Fruit fly (Drosophila melanogaster) whole organism, embryonic: ENCODE measurements around the gene CG5644.

ENCODE experiments used
- Abd-B ChIP-seq: fragments of 200-800 bp; sonication (Bioruptor generic); optimal IDR thresholded peaks from 2 replicates; lab custom pipeline; 2018; ENCODE audit warnings: missing biosample characterization, mild to moderate bottlenecking, missing genetic modification characterization, moderate library complexity
- Asciz ChIP-seq: fragments of 200-800 bp; sonication (Bioruptor generic); optimal IDR thresholded peaks from 2 replicates; lab custom pipeline; 2017; ENCODE audit warnings: missing biosample characterization, mild to moderate bottlenecking, missing genetic modification characterization, missing genetic modification reagents
- Bdp1 ChIP-seq: fragments of 200-800 bp; sonication (Bioruptor generic); optimal IDR thresholded peaks from 3 replicates; lab custom pipeline; 2016; ENCODE audit warnings: missing biosample characterization, missing genetic modification characterization
- CG11504 ChIP-seq: fragments of 200-800 bp; sonication (Bioruptor generic); optimal IDR thresholded peaks from 3 replicates; lab custom pipeline; 2019; ENCODE audit warnings: missing biosample characterization, mild to moderate bottlenecking, missing genetic modification characterization, moderate library complexity
- CG12104 ChIP-seq: fragments of 200-800 bp; sonication (Bioruptor generic); optimal IDR thresholded peaks from 3 replicates; lab custom pipeline; 2016; ENCODE audit warnings: missing biosample characterization, missing genetic modification characterization
- CG13287 ChIP-seq: fragments of 200-800 bp; sonication (Bioruptor generic); IDR thresholded peaks from 2 replicates; pipeline ENCODE4 v1.3.6; 2022; ENCODE audit warnings: missing biosample characterization, missing genetic modification characterization; ENCODE audit not compliant: partially characterized antibody
- CG1529 ChIP-seq: fragments of 200-800 bp; sonication (Bioruptor generic); optimal IDR thresholded peaks from 3 replicates; lab custom pipeline; 2018; ENCODE audit warnings: missing biosample characterization, missing genetic modification characterization
- CG16779 ChIP-seq: fragments of 200-800 bp; sonication (Bioruptor generic); IDR thresholded peaks from 2 replicates; pipeline ENCODE4 v1.3.6; 2022; ENCODE audit warnings: missing biosample characterization, missing genetic modification characterization
- CG16815 ChIP-seq: fragments of 200-800 bp; sonication (Bioruptor generic); optimal IDR thresholded peaks from 3 replicates; lab custom pipeline; 2017; ENCODE audit warnings: missing biosample characterization, mild to moderate bottlenecking, missing genetic modification characterization
- CG2199 ChIP-seq: fragments of 200-800 bp; sonication (Bioruptor generic); IDR thresholded peaks from 3 replicates; pipeline ENCODE4 v1.3.6; 2022; ENCODE audit warnings: missing biosample characterization, missing genetic modification characterization
- CG2202 ChIP-seq: fragments of 200-800 bp; sonication (Bioruptor generic); optimal IDR thresholded peaks from 2 replicates; lab custom pipeline; 2018; ENCODE audit warnings: missing biosample characterization, mild to moderate bottlenecking, missing genetic modification characterization
- CG34224 ChIP-seq: fragments of 200-800 bp; sonication (Bioruptor generic); IDR thresholded peaks from 3 replicates; pipeline ENCODE4 v1.3.6; 2022; ENCODE audit warnings: missing biosample characterization, missing genetic modification characterization; ENCODE audit not compliant: partially characterized antibody
- CG6272 ChIP-seq: fragments of 200-800 bp; sonication (Bioruptor generic); IDR thresholded peaks from 2 replicates; pipeline ENCODE4 v1.3.6; 2022; ENCODE audit warnings: missing biosample characterization, missing genetic modification characterization
- CG7357 ChIP-seq: fragments of 200-800 bp; sonication (Bioruptor generic); IDR thresholded peaks from 3 replicates; pipeline ENCODE4 v1.3.6; 2022; ENCODE audit warnings: missing biosample characterization, missing genetic modification characterization
- CG7928 ChIP-seq: fragments of 200-800 bp; sonication (Bioruptor generic); optimal IDR thresholded peaks from 2 replicates; lab custom pipeline; 2017; ENCODE audit warnings: missing biosample characterization, mild to moderate bottlenecking, missing genetic modification characterization
- CG7963 ChIP-seq: fragments of 200-800 bp; sonication (Bioruptor generic); IDR thresholded peaks from 3 replicates; pipeline ENCODE4 v1.3.6; 2022; ENCODE audit warnings: missing biosample characterization, missing genetic modification characterization; ENCODE audit not compliant: partially characterized antibody
- CG9609 ChIP-seq: fragments of 200-800 bp; sonication (Bioruptor generic); optimal IDR thresholded peaks from 3 replicates; lab custom pipeline; 2016; ENCODE audit warnings: missing biosample characterization, missing genetic modification characterization
- CoRest ChIP-seq: fragments of 200-800 bp; sonication (Bioruptor generic); optimal IDR thresholded peaks from 3 replicates; lab custom pipeline; 2018; ENCODE audit warnings: missing biosample characterization, mild to moderate bottlenecking, missing genetic modification characterization, moderate library complexity
- D19B ChIP-seq: fragments of 200-800 bp; sonication (Bioruptor generic); optimal IDR thresholded peaks from 2 replicates; lab custom pipeline; 2017; ENCODE audit warnings: missing biosample characterization, mild to moderate bottlenecking, missing genetic modification characterization
- Dll ChIP-seq: fragments of 200-800 bp; sonication (Bioruptor generic); IDR thresholded peaks from 4 replicates; pipeline ENCODE4 v1.3.6; 2022; ENCODE audit warnings: missing biosample characterization, missing genetic modification characterization; ENCODE audit not compliant: partially characterized antibody
- Fer1 ChIP-seq: fragments of 200-800 bp; sonication (Bioruptor generic); optimal IDR thresholded peaks from 2 replicates; lab custom pipeline; 2017; ENCODE audit warnings: missing biosample characterization, mild to moderate bottlenecking, missing genetic modification characterization
- H15 ChIP-seq: fragments of 200-800 bp; sonication (Bioruptor generic); IDR thresholded peaks from 3 replicates; pipeline ENCODE4 v1.3.6; 2022; ENCODE audit warnings: missing biosample characterization, missing genetic modification characterization
- HHEX ChIP-seq: fragments of 200-800 bp; sonication (Bioruptor generic); optimal IDR thresholded peaks from 3 replicates; lab custom pipeline; 2017; ENCODE audit warnings: missing biosample characterization, mild to moderate bottlenecking, missing genetic modification characterization, missing genetic modification reagents
- Hr3 ChIP-seq: fragments of 200-800 bp; sonication (Bioruptor generic); optimal IDR thresholded peaks from 3 replicates; lab custom pipeline; 2016; ENCODE audit warnings: missing biosample characterization, missing genetic modification characterization
- Hsf ChIP-seq: fragments of 200-800 bp; sonication (Bioruptor generic); optimal IDR thresholded peaks from 3 replicates; lab custom pipeline; 2016; ENCODE audit warnings: missing biosample characterization, missing genetic modification characterization
- Max ChIP-seq: fragments of 200-800 bp; sonication (Bioruptor generic); optimal IDR thresholded peaks from 2 replicates; lab custom pipeline; 2016; ENCODE audit warnings: missing biosample characterization, mild to moderate bottlenecking, missing genetic modification characterization
- Med ChIP-seq: fragments of 200-800 bp; sonication (Bioruptor generic); peaks from one replicate; lab custom pipeline; 2016; ENCODE audit warnings: missing biosample characterization, missing genetic modification characterization, mild to moderate bottlenecking, inconsistent platforms, moderate library complexity
- Mes4 ChIP-seq: fragments of 200-800 bp; sonication (Bioruptor generic); optimal IDR thresholded peaks from 2 replicates; lab custom pipeline; 2016; ENCODE audit warnings: missing biosample characterization, missing genetic modification characterization
- Oli ChIP-seq: fragments of 200-800 bp; sonication (Bioruptor generic); optimal IDR thresholded peaks from 2 replicates; lab custom pipeline; 2018; ENCODE audit warnings: missing biosample characterization, mild to moderate bottlenecking, missing genetic modification characterization, moderate library complexity
- Pdp1 ChIP-seq, 2 experiments: fragments of 200-800 bp; sonication (Bioruptor generic); optimal IDR thresholded peaks; 3 replicates each; lab custom pipeline; 2016; ENCODE audit warnings: missing biosample characterization in 2 of 2, missing genetic modification characterization in 2 of 2, mild to moderate bottlenecking in 1 of 2, moderate library complexity in 1 of 2
- Ravus ChIP-seq: fragments of 200-800 bp; sonication (Bioruptor generic); IDR thresholded peaks from 2 replicates; pipeline ENCODE4 v1.3.6; 2022; ENCODE audit warnings: missing biosample characterization, missing genetic modification characterization
- aop ChIP-seq: fragments of 200-800 bp; sonication (Bioruptor generic); IDR thresholded peaks from 2 replicates; pipeline ENCODE4 v1.3.6; 2022; ENCODE audit warnings: missing biosample characterization, missing genetic modification characterization
- bcd ChIP-seq: fragments of 200-800 bp; sonication (Bioruptor generic); optimal IDR thresholded peaks from 2 replicates; lab custom pipeline; 2017; ENCODE audit warnings: missing biosample characterization, mild to moderate bottlenecking, missing genetic modification characterization
- chm ChIP-seq: fragments of 200-800 bp; sonication (Bioruptor generic); IDR thresholded peaks from 2 replicates; pipeline ENCODE4 v1.3.6; 2022; ENCODE audit warnings: missing biosample characterization, missing genetic modification characterization
- da ChIP-seq: fragments of 200-800 bp; sonication (Bioruptor generic); optimal IDR thresholded peaks from 2 replicates; lab custom pipeline; 2016; ENCODE audit warnings: missing biosample characterization, missing genetic modification characterization
- danr ChIP-seq: fragments of 200-800 bp; sonication (Bioruptor generic); IDR thresholded peaks from 2 replicates; pipeline ENCODE4 v1.3.6; 2022; ENCODE audit warnings: missing biosample characterization, missing genetic modification characterization
- dimm ChIP-seq: fragments of 200-800 bp; sonication (Bioruptor generic); IDR thresholded peaks from 2 replicates; pipeline ENCODE4 v1.3.6; 2022; ENCODE audit warnings: missing biosample characterization, missing genetic modification characterization
- disco-r ChIP-seq: fragments of 200-800 bp; sonication (Bioruptor generic); optimal IDR thresholded peaks from 2 replicates; lab custom pipeline; 2016; ENCODE audit warnings: missing biosample characterization, missing genetic modification characterization
- emc ChIP-seq: fragments of 200-800 bp; sonication (Bioruptor generic); optimal IDR thresholded peaks from 2 replicates; lab custom pipeline; 2016; ENCODE audit warnings: missing biosample characterization, missing genetic modification characterization
- esg ChIP-seq: fragments of 200-800 bp; sonication (Bioruptor generic); conservative IDR thresholded peaks from 2 replicates; pipeline ENCODE4 v1.3.6; 2022; ENCODE audit warnings: missing biosample characterization, missing genetic modification characterization
- gro ChIP-seq: fragments of 200-800 bp; sonication (Bioruptor generic); optimal IDR thresholded peaks from 2 replicates; lab custom pipeline; 2016; ENCODE audit warnings: missing biosample characterization, missing genetic modification characterization
- jing ChIP-seq: fragments of 200-800 bp; sonication (Bioruptor generic); optimal IDR thresholded peaks from 2 replicates; lab custom pipeline; 2018; ENCODE audit warnings: missing biosample characterization, mild to moderate bottlenecking, missing genetic modification characterization
- jumu ChIP-seq: fragments of 200-800 bp; sonication (Bioruptor generic); optimal IDR thresholded peaks from 3 replicates; lab custom pipeline; 2016; ENCODE audit warnings: missing biosample characterization, missing genetic modification characterization
- lov ChIP-seq, 2 experiments: fragments of 200-800 bp in 1 of 2; fragments of >200 bp in 1 of 2; sonication (Bioruptor generic) in 1 of 2; IDR thresholded peaks in 1 of 2; optimal IDR thresholded peaks in 1 of 2; 2 replicates in 1 of 2; 3 replicates in 1 of 2; pipeline versions ENCODE4 v1.3.6 to Lab custom; 2017 to 2022; ENCODE audit warnings: missing biosample characterization in 1 of 2, missing genetic modification characterization in 1 of 2
- maf-S ChIP-seq: fragments of 200-800 bp; sonication (Bioruptor generic); optimal IDR thresholded peaks from 2 replicates; lab custom pipeline; 2016; ENCODE audit warnings: missing biosample characterization, missing genetic modification characterization
- mld ChIP-seq: fragments of 200-800 bp; sonication (Bioruptor generic); IDR thresholded peaks from 3 replicates; pipeline ENCODE4 v1.3.6; 2022; ENCODE audit warnings: missing biosample characterization, missing genetic modification characterization; ENCODE audit not compliant: partially characterized antibody
- otp ChIP-seq: fragments of 200-800 bp; sonication (Bioruptor generic); IDR thresholded peaks from 3 replicates; pipeline ENCODE4, ENCODE4 v1.3.6; 2022; ENCODE audit warnings: missing biosample characterization, missing genetic modification characterization
- ro ChIP-seq: fragments of 200-800 bp; sonication (Bioruptor generic); IDR thresholded peaks from 2 replicates; pipeline ENCODE4 v1.3.6; 2022; ENCODE audit warnings: missing biosample characterization, missing genetic modification characterization
- row ChIP-seq: fragments of 200-800 bp; sonication (Bioruptor generic); IDR thresholded peaks from 3 replicates; pipeline ENCODE4 v1.3.6; 2022; ENCODE audit warnings: missing biosample characterization, missing genetic modification characterization
- sd ChIP-seq: fragments of 200-800 bp; sonication (Bioruptor generic); optimal IDR thresholded peaks from 3 replicates; lab custom pipeline; 2018; ENCODE audit warnings: missing biosample characterization, mild to moderate bottlenecking, missing genetic modification characterization, moderate library complexity
- tll ChIP-seq, 2 experiments: fragments of 200-800 bp in 1 of 2; fragments of >200 bp in 1 of 2; sonication (Bioruptor generic) in 1 of 2; optimal IDR thresholded peaks; 2 replicates each; lab custom pipeline; 2017 to 2019; ENCODE audit warnings: missing biosample characterization in 2 of 2, missing genetic modification characterization in 2 of 2, mild to moderate bottlenecking in 1 of 2, moderate library complexity in 1 of 2

The CG5644 gene

dm6 chr3L:8968437-8968836 lies 11.2 kb downstream of the CG5644 start, which contains the start of gene CG5026 (continued):
- TF ChIP-seq sd (no peak), CG2202 (tag; lab: Kevin White, UChicago) (no peak), CG6272 (GFP tag; lab: Robert Waterston, UW) (no peak), otp (no peak), bcd (GFP tag; lab: Kevin White, UChicago) (no peak), esg (GFP tag; lab: Robert Waterston, UW) (no peak), row (peak; percentile 34; the same call in 1 of the 3 replicates), Hsf (GFP tag; lab: Kevin White, UChicago) (no peak), dimm (GFP tag; lab: Robert Waterston, UW) (no peak), disco-r (GFP tag; lab: Kevin White, UChicago) (no peak), CG16779 (GFP tag; lab: Robert Waterston, UW) (no peak), jing (GFP tag; lab: Kevin White, UChicago) (no peak), CG7928 (GFP tag; lab: Kevin White, UChicago) (no peak), HHEX (GFP tag; lab: Kevin White, UChicago) (no peak), chm (GFP tag; lab: Robert Waterston, UW) (no peak), Med (GFP tag; lab: Kevin White, UChicago) (peak; percentile 81), Max (GFP tag; lab: Kevin White, UChicago) (no peak), tll (GFP tag; optimal IDR thresholded peaks at IDR 0.05; lab: Kevin White, UChicago) (no peak), CG12104 (no peak), da (GFP tag; lab: Kevin White, UChicago) (no peak), D19B (GFP tag; lab: Kevin White, UChicago) (no peak), CG34224 (GFP tag; lab: Robert Waterston, UW) (0 out of 3 replicates have a peak, but pooled peaks have one; percentile 14), jumu (no peak), CG7963 (GFP tag; lab: Robert Waterston, UW) (no peak), Mes4 (GFP tag; lab: Kevin White, UChicago) (no peak), lov (optimal IDR thresholded peaks at IDR 0.05; lab: Kevin White, UChicago) (no peak), lov (GFP tag; IDR thresholded peaks at IDR 0.05; lab: Robert Waterston, UW) (no peak), Bdp1 (GFP tag; lab: Kevin White, UChicago) (no peak), CG11504 (tag; lab: Kevin White, UChicago) (no peak), Asciz (GFP tag; lab: Kevin White, UChicago) (no peak), maf-S (GFP tag; lab: Kevin White, UChicago) (no peak), CG9609 (GFP tag; lab: Kevin White, UChicago) (no peak), CG1529 (GFP tag; lab: Kevin White, UChicago) (no peak), Dll (GFP tag; lab: Robert Waterston, UW) (peak; percentile 37; the same call in 1 of the 4 replicates), danr (GFP tag; lab: Robert Waterston, UW) (no peak), ro (no peak), Pdp1 (GFP tag; optimal IDR thresholded peaks at IDR 0.05; lab: Kevin White, UChicago) (peak in 1 of 2 experiments; percentile 38), H15 (GFP tag; lab: Robert Waterston, UW) (no peak), Oli (tag; lab: Kevin White, UChicago) (no peak), aop (no peak), emc (no peak), Fer1 (GFP tag; lab: Kevin White, UChicago) (peak; percentile 41), Ravus (GFP tag; lab: Robert Waterston, UW) (no peak), Hr3 (GFP tag; lab: Kevin White, UChicago) (no peak), Abd-B (GFP tag; lab: Kevin White, UChicago) (no peak), CG2199 (GFP tag; lab: Robert Waterston, UW) (no peak), gro (GFP tag; lab: Kevin White, UChicago) (no peak), mld (GFP tag; lab: Robert Waterston, UW) (no peak), CG13287 (GFP tag; lab: Robert Waterston, UW) (peak; percentile 53), CoRest (tag; lab: Kevin White, UChicago) (peak; percentile 61), CG7357 (no peak), CG16815 (no peak)
